Fruit fly (Drosophila melanogaster): Measurements from ENCODE around the gene ctp.

Gene ctp

DNA sequence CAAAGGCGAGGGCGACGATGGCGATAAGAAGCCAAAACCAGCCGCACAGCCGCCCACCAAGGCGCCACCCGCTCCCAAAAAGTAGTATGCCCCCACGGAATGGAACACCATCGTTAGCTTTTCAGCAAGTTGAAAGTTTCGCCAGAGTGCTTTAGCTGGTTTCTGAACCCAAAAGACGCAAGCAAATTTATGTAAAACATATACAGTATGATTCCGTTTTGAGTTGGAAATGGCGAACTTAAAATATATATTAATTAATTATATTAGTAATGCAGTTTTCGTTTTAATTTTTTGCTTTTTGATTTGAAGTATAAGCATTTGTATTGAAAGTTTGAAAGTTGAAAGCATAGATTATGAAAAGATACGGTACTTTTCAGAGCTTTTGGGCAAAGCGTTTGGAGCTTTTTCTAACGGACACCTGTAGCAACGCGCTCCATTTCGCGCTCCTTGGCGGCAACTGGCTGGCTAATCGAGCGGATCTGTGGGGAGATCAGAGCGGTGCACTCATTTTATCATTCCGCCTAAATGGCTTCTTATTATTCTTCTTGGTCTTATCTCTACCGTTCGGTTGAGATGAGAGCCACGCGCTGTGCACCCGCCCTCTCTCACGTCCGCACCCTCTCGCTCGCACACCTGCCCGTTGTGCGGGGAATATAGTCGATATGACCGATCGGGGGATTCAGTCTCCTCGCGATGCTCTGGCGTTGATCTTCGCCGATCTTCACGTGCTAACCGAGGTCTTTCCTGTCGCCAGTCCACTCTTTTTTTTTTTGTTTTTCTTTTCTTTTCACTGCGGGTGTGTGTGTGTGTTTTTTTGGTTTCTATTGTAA, 19.9 kb downstream of the ctp start, which contains the start of gene Proc-R (continued):
- TF ChIP-seq pita (GFP tag; optimal IDR thresholded peaks at IDR 0.05), result peak; percentile 20
- TF ChIP-seq sug (tag; optimal IDR thresholded peaks at IDR 0.05), result peak; percentile 24
- TF ChIP-seq kah (GFP tag; optimal IDR thresholded peaks at IDR 0.05), result peak; percentile 88
- 0 out of 3 replicates have a peak, but pooled peaks have one; percentile 26 for TF ChIP-seq so (GFP tag; IDR thresholded peaks at IDR 0.05)
- TF ChIP-seq CG6175 (GFP tag; IDR thresholded peaks at IDR 0.05), result no peak
- TF ChIP-seq CG15269 (tag; optimal IDR thresholded peaks at IDR 0.05), result no peak
